Fruit fly (Drosophila melanogaster): ENCODE results near the gene CG16965.

DNA sequence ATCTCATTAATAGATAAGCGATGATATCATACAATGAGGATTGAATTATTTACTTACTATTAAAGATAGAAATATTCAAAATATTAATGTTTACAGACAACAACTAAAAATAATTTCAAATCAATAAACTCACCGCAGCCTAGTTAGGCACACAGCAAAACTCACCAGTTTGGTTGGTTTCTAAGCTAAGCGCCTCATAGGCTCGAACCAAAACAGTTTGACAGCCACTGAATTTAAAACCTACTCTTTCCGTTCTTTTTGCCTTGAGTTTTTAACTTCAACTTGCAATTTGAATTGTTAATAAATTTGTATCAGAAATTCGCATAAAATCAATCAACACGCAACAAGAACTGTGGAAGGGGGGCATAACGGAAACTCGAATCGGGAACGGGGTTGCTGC lies 32.9 kb upstream of the CG16965 start:
- no peak for TF ChIP-seq br (GFP tag; optimal IDR thresholded peaks at IDR 0.05)
- TF ChIP-seq foxo (GFP tag; optimal IDR thresholded peaks at IDR 0.05) = no peak
- no peak for TF ChIP-seq fru (GFP tag; optimal IDR thresholded peaks at IDR 0.05)
- TF ChIP-seq psq (GFP tag; optimal IDR thresholded peaks at IDR 0.05) = no peak
- TF ChIP-seq Vsx2 (GFP tag; optimal IDR thresholded peaks at IDR 0.05; ENCODE audit: partially characterized antibody) = no peak
- no peak for TF ChIP-seq h (GFP tag; optimal IDR thresholded peaks at IDR 0.05)
- TF ChIP-seq Dfd (GFP tag; optimal IDR thresholded peaks at IDR 0.05) = no peak
- TF ChIP-seq lola (GFP tag; optimal IDR thresholded peaks at IDR 0.05) = no peak
